Fruit fly (Drosophila melanogaster) whole organism, embryonic: ENCODE data around the gene scyl.

ENCODE experiments used
- BEAF-32 ChIP-seq: fragments of 200-800 bp; sonication (Bioruptor generic); optimal IDR thresholded peaks from 3 replicates; lab custom pipeline; 2017; ENCODE audit warnings: missing biosample characterization, missing genetic modification characterization, mild to moderate bottlenecking, moderate library complexity, missing genetic modification reagents
- CG11085 ChIP-seq: fragments of 200-800 bp; sonication (Bioruptor generic); IDR thresholded peaks from 2 replicates; pipeline ENCODE4 v1.3.6; 2022; ENCODE audit warnings: missing biosample characterization, missing genetic modification characterization
- CG11247 ChIP-seq: fragments of 200-800 bp; sonication (Bioruptor generic); IDR thresholded peaks from 2 replicates; pipeline ENCODE4 v1.3.6; 2022; ENCODE audit warnings: missing biosample characterization, missing genetic modification characterization
- CG12155 ChIP-seq: fragments of 200-800 bp; sonication (Bioruptor generic); optimal IDR thresholded peaks from 3 replicates; lab custom pipeline; 2016; ENCODE audit warnings: missing biosample characterization, missing genetic modification characterization
- CG13287 ChIP-seq: fragments of 200-800 bp; sonication (Bioruptor generic); IDR thresholded peaks from 2 replicates; pipeline ENCODE4 v1.3.6; 2022; ENCODE audit warnings: missing biosample characterization, missing genetic modification characterization; ENCODE audit not compliant: partially characterized antibody
- CG13624 ChIP-seq: fragments of 200-800 bp; sonication (Bioruptor generic); optimal IDR thresholded peaks from 2 replicates; lab custom pipeline; 2016; ENCODE audit warnings: missing biosample characterization, missing genetic modification characterization
- CG13894 ChIP-seq: fragments of 200-800 bp; sonication (Bioruptor generic); optimal IDR thresholded peaks from 3 replicates; lab custom pipeline; 2018; ENCODE audit warnings: missing biosample characterization, mild to moderate bottlenecking, missing genetic modification characterization, moderate library complexity
- CG14441 ChIP-seq: fragments of 200-800 bp; sonication (Bioruptor generic); IDR thresholded peaks from 2 replicates; pipeline ENCODE4 v1.3.6; 2022; ENCODE audit warnings: missing biosample characterization, missing genetic modification characterization
- CG15479 ChIP-seq: fragments of 200-800 bp; sonication (Bioruptor generic); optimal IDR thresholded peaks from 3 replicates; lab custom pipeline; 2019; ENCODE audit warnings: missing biosample characterization, mild to moderate bottlenecking, missing genetic modification characterization, moderate library complexity
- CG1602 ChIP-seq: fragments of 200-800 bp; sonication (Bioruptor generic); optimal IDR thresholded peaks from 3 replicates; lab custom pipeline; 2016; ENCODE audit warnings: missing biosample characterization, missing genetic modification characterization
- CG16863 ChIP-seq: fragments of 200-800 bp; sonication (Bioruptor generic); optimal IDR thresholded peaks from 3 replicates; lab custom pipeline; 2016; ENCODE audit warnings: missing biosample characterization, missing genetic modification characterization
- CG17328 ChIP-seq: fragments of 200-800 bp; sonication (Bioruptor generic); IDR thresholded peaks from 2 replicates; pipeline ENCODE4 v1.3.6; 2022; ENCODE audit warnings: missing biosample characterization, missing genetic modification characterization
- CG2120 ChIP-seq: fragments of 200-800 bp; sonication (Bioruptor generic); optimal IDR thresholded peaks from 3 replicates; lab custom pipeline; 2016; ENCODE audit warnings: missing biosample characterization, missing genetic modification characterization
- CG2678 ChIP-seq: fragments of 200-800 bp; sonication (Bioruptor generic); optimal IDR thresholded peaks from 3 replicates; lab custom pipeline; 2019; ENCODE audit warnings: missing biosample characterization, mild to moderate bottlenecking, missing genetic modification characterization, moderate library complexity
- CG2889 ChIP-seq: fragments of 200-800 bp; sonication (Bioruptor generic); IDR thresholded peaks from 3 replicates; pipeline ENCODE4 v1.3.6; 2022; ENCODE audit warnings: missing biosample characterization, missing genetic modification characterization
- CG3065 ChIP-seq: fragments of 200-800 bp; sonication (Bioruptor generic); optimal IDR thresholded peaks from 2 replicates; lab custom pipeline; 2016; ENCODE audit warnings: missing biosample characterization, missing genetic modification characterization
- CG32767 ChIP-seq: fragments of 200-800 bp; sonication (Bioruptor generic); IDR thresholded peaks from 2 replicates; pipeline ENCODE4 v1.3.6; 2022; ENCODE audit warnings: missing biosample characterization, missing genetic modification characterization
- CG6765 ChIP-seq: fragments of 200-800 bp; sonication (Bioruptor generic); optimal IDR thresholded peaks from 3 replicates; lab custom pipeline; 2017; ENCODE audit warnings: missing biosample characterization, mild to moderate bottlenecking, missing genetic modification characterization
- CG7556 ChIP-seq: fragments of 200-800 bp; sonication (Bioruptor generic); optimal IDR thresholded peaks from 2 replicates; lab custom pipeline; 2017; ENCODE audit warnings: missing biosample characterization, mild to moderate bottlenecking, missing genetic modification characterization
- CG7987 ChIP-seq: fragments of 200-800 bp; sonication (Bioruptor generic); optimal IDR thresholded peaks from 2 replicates; lab custom pipeline; 2018; ENCODE audit warnings: missing biosample characterization, mild to moderate bottlenecking, missing genetic modification characterization, moderate library complexity
- CG8089 ChIP-seq: fragments of 200-800 bp; sonication (Bioruptor generic); optimal IDR thresholded peaks from 3 replicates; lab custom pipeline; 2016; ENCODE audit warnings: missing biosample characterization, missing genetic modification characterization
- CG9437 ChIP-seq: fragments of 200-800 bp; sonication (Bioruptor generic); optimal IDR thresholded peaks from 2 replicates; lab custom pipeline; 2018; ENCODE audit warnings: missing biosample characterization, mild to moderate bottlenecking, missing genetic modification characterization
- CG9932 ChIP-seq: fragments of 200-800 bp; sonication (Bioruptor generic); IDR thresholded peaks from 2 replicates; pipeline ENCODE4 v1.3.6; 2022; ENCODE audit warnings: missing biosample characterization, missing genetic modification characterization
- Dip3 ChIP-seq: fragments of 200-800 bp; sonication (Bioruptor generic); optimal IDR thresholded peaks from 3 replicates; lab custom pipeline; 2016; ENCODE audit warnings: missing biosample characterization, missing genetic modification characterization
- H15 ChIP-seq: fragments of 200-800 bp; sonication (Bioruptor generic); IDR thresholded peaks from 3 replicates; pipeline ENCODE4 v1.3.6; 2022; ENCODE audit warnings: missing biosample characterization, missing genetic modification characterization
- HHEX ChIP-seq: fragments of 200-800 bp; sonication (Bioruptor generic); optimal IDR thresholded peaks from 3 replicates; lab custom pipeline; 2017; ENCODE audit warnings: missing biosample characterization, mild to moderate bottlenecking, missing genetic modification characterization, missing genetic modification reagents
- Hmx ChIP-seq: fragments of 200-800 bp; sonication (Bioruptor generic); optimal IDR thresholded peaks from 2 replicates; lab custom pipeline; 2016; ENCODE audit warnings: missing biosample characterization, missing genetic modification characterization
- Hr51 ChIP-seq, 2 experiments: fragments of 200-800 bp; sonication (Bioruptor generic); optimal IDR thresholded peaks; 2 replicates in 1 of 2; 3 replicates in 1 of 2; lab custom pipeline; 2016 to 2018; ENCODE audit warnings: missing biosample characterization in 2 of 2, missing genetic modification characterization in 2 of 2, mild to moderate bottlenecking in 1 of 2, moderate library complexity in 1 of 2
- Hsf ChIP-seq: fragments of 200-800 bp; sonication (Bioruptor generic); optimal IDR thresholded peaks from 3 replicates; lab custom pipeline; 2016; ENCODE audit warnings: missing biosample characterization, missing genetic modification characterization
- NC2α ChIP-seq: fragments of 200-800 bp; sonication (Bioruptor generic); optimal IDR thresholded peaks from 2 replicates; lab custom pipeline; 2016; ENCODE audit warnings: missing biosample characterization, missing genetic modification characterization
- Optix ChIP-seq: fragments of 200-800 bp; sonication (Bioruptor generic); IDR thresholded peaks from 3 replicates; pipeline ENCODE4 v1.3.6; 2022; ENCODE audit warnings: missing biosample characterization, missing genetic modification characterization
- Ptx1 ChIP-seq: fragments of 200-800 bp; sonication (Bioruptor generic); IDR thresholded peaks from 2 replicates; pipeline ENCODE4 v1.3.6; 2022; ENCODE audit warnings: missing biosample characterization, missing genetic modification characterization
- Sin3A ChIP-seq: fragments of >200 bp; optimal IDR thresholded peaks from 2 replicates; lab custom pipeline; 2018
- Sox102F ChIP-seq: fragments of 200-800 bp; sonication (Bioruptor generic); optimal IDR thresholded peaks from 2 replicates; lab custom pipeline; 2018; ENCODE audit warnings: missing biosample characterization, mild to moderate bottlenecking, missing genetic modification characterization, moderate library complexity
- az2 ChIP-seq: fragments of 200-800 bp; sonication (Bioruptor generic); optimal IDR thresholded peaks from 3 replicates; lab custom pipeline; 2016; ENCODE audit warnings: missing biosample characterization, missing genetic modification characterization
- br ChIP-seq: fragments of >200 bp; optimal IDR thresholded peaks from 2 replicates; lab custom pipeline; 2017
- caup ChIP-seq: fragments of 200-800 bp; sonication (Bioruptor generic); optimal IDR thresholded peaks from 3 replicates; lab custom pipeline; 2017; ENCODE audit warnings: missing biosample characterization, mild to moderate bottlenecking, missing genetic modification characterization, moderate library complexity; ENCODE audit not compliant: severe bottlenecking
- dimm ChIP-seq: fragments of 200-800 bp; sonication (Bioruptor generic); IDR thresholded peaks from 2 replicates; pipeline ENCODE4 v1.3.6; 2022; ENCODE audit warnings: missing biosample characterization, missing genetic modification characterization
- ftz-f1 ChIP-seq: fragments of 200-800 bp; sonication (Bioruptor generic); optimal IDR thresholded peaks from 2 replicates; lab custom pipeline; 2016; ENCODE audit warnings: missing biosample characterization, missing genetic modification characterization
- gcm ChIP-seq: fragments of 200-800 bp; sonication (Bioruptor generic); optimal IDR thresholded peaks from 2 replicates; lab custom pipeline; 2019; ENCODE audit warnings: missing biosample characterization, mild to moderate bottlenecking, missing genetic modification characterization, moderate library complexity
- lab ChIP-seq: fragments of 200-800 bp; sonication (Bioruptor generic); optimal IDR thresholded peaks from 3 replicates; lab custom pipeline; 2017; ENCODE audit warnings: missing biosample characterization, missing genetic modification characterization, mild to moderate bottlenecking, moderate library complexity, missing genetic modification reagents
- oc ChIP-seq: fragments of 200-800 bp; sonication (Bioruptor generic); optimal IDR thresholded peaks from 2 replicates; lab custom pipeline; 2018; ENCODE audit warnings: missing biosample characterization, mild to moderate bottlenecking, missing genetic modification characterization, moderate library complexity
- p53 ChIP-seq: fragments of 200-800 bp; sonication (Bioruptor generic); optimal IDR thresholded peaks from 2 replicates; lab custom pipeline; 2016; ENCODE audit warnings: missing biosample characterization, missing genetic modification characterization
- sc ChIP-seq, 3 experiments: fragments of >200 bp in 2 of 3; fragments of 200-800 bp in 1 of 3; sonication (Bioruptor generic) in 1 of 3; optimal IDR thresholded peaks; 2 replicates in 2 of 3; 3 replicates in 1 of 3; lab custom pipeline; 2017; ENCODE audit warnings: mild to moderate bottlenecking in 1 of 3, missing biosample characterization in 1 of 3, missing genetic modification characterization in 1 of 3, missing genetic modification reagents in 1 of 3
- sim ChIP-seq: fragments of 200-800 bp; sonication (Bioruptor generic); IDR thresholded peaks from 2 replicates; pipeline ENCODE4 v1.3.6; 2022; ENCODE audit warnings: missing biosample characterization, missing genetic modification characterization
- sisA ChIP-seq: fragments of 200-800 bp; sonication (Bioruptor generic); IDR thresholded peaks from 2 replicates; pipeline ENCODE4 v1.3.6; 2022; ENCODE audit warnings: missing biosample characterization, missing genetic modification characterization
- sob ChIP-seq: fragments of 200-800 bp; sonication (Bioruptor generic); IDR thresholded peaks from 2 replicates; pipeline ENCODE4 v1.3.6; 2022; ENCODE audit warnings: missing biosample characterization, missing genetic modification characterization
- tin ChIP-seq: fragments of 200-800 bp; sonication (Bioruptor generic); optimal IDR thresholded peaks from 3 replicates; lab custom pipeline; 2016; ENCODE audit warnings: missing biosample characterization, missing genetic modification characterization
- tna ChIP-seq: fragments of 200-800 bp; sonication (Bioruptor generic); IDR thresholded peaks from 2 replicates; pipeline ENCODE4 v1.3.6; 2022; ENCODE audit warnings: missing biosample characterization, missing genetic modification characterization; ENCODE audit not compliant: partially characterized antibody
- trh ChIP-seq: fragments of 200-800 bp; sonication (Bioruptor generic); optimal IDR thresholded peaks from 2 replicates; lab custom pipeline; 2016; ENCODE audit warnings: missing biosample characterization, missing genetic modification characterization

Gene scyl

DNA sequence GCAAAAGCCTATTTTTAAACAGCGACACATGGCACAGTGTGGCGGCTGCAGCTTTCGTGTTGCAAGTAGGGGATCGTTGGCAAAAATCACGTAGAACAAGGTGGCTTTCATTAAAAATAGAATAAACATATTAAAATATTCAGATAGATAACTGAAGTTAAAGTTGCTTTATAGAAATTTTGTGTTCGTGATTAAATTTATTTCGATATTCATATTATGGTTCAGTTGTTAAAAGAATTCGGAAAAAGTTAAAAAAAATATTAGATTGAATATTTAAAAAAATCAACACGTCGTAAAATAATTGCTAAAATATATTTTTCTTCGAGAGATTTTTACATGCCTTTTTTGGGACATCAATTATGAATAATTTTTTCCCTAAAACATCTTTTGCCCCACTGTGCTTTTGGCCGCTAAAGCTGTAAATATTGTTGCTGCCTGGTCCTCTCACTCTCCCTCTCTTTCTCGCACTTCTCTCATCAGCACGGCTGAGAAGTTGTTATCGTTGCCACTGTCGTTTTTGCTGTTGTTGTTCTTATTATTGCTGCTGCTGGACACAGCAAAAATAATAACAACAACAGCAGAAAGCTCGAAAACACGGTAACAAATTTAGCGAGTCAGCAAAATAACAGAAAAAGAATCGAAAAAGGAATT lies 44.2 kb downstream of the scyl start (continued):
- TF ChIP-seq CG14441 (GFP tag; lab: Robert Waterston, UW) (peak; percentile 59), CG9932 (GFP tag; lab: Robert Waterston, UW) (peak; percentile 71), HHEX (GFP tag; lab: Kevin White, UChicago) (peak; percentile 82), CG11247 (peak; percentile 75), p53 (no peak), CG8089 (GFP tag; lab: Kevin White, UChicago) (peak; percentile 64), sisA (GFP tag; lab: Robert Waterston, UW) (peak; percentile 65), CG9437 (GFP tag; lab: Kevin White, UChicago) (peak; percentile 95), Sox102F (peak; percentile 93), Hr51 (GFP tag; optimal IDR thresholded peaks at IDR 0.05; lab: Kevin White, UChicago) (peak; percentile 65 to 96), tna (no peak), CG16863 (GFP tag; lab: Kevin White, UChicago) (peak; percentile 83), Sin3A (no peak), caup (peak; percentile 78), gcm (GFP tag; lab: Kevin White, UChicago) (peak; percentile 88), CG13624 (GFP tag; lab: Kevin White, UChicago) (peak; percentile 42), CG17328 (GFP tag; lab: Robert Waterston, UW) (peak; percentile 84), ftz-f1 (GFP tag; lab: Kevin White, UChicago) (no peak), CG13894 (no peak), sc (optimal IDR thresholded peaks at IDR 0.05; lab: Kevin White, UChicago) (no peak), sc (GFP tag; optimal IDR thresholded peaks at IDR 0.05; lab: Kevin White, UChicago) (peak; percentile 91), CG12155 (GFP tag; lab: Kevin White, UChicago) (peak; percentile 77), Ptx1 (GFP tag; lab: Robert Waterston, UW) (peak; percentile 77), lab (GFP tag; lab: Kevin White, UChicago) (peak; percentile 82), CG2678 (peak; percentile 96), CG3065 (GFP tag; lab: Kevin White, UChicago) (peak; percentile 39), CG2120 (GFP tag; lab: Kevin White, UChicago) (peak; percentile 89), CG7556 (peak; percentile 99), br (lab: Kevin White, UChicago) (no peak), trh (GFP tag; lab: Kevin White, UChicago) (peak; percentile 57), CG6765 (peak; percentile 91), CG15479 (GFP tag; lab: Kevin White, UChicago) (no peak), CG1602 (peak; percentile 84), sim (GFP tag; lab: Robert Waterston, UW) (0 out of 2 replicates have a peak, but pooled peaks have one; percentile 26), BEAF-32 (no peak), CG11085 (peak; percentile 32; the same call in 1 of the 2 replicates), tin (GFP tag; lab: Kevin White, UChicago) (peak; percentile 85), Hmx (peak; percentile 56), oc (tag; lab: Kevin White, UChicago) (peak; percentile 55), CG13287 (GFP tag; lab: Robert Waterston, UW) (no peak; the same call in 1 of the 2 replicates), Optix (no peak; the same call in 2 of the 3 replicates), az2 (GFP tag; lab: Kevin White, UChicago) (peak; percentile 91), CG2889 (peak; percentile 21; the same call in 1 of the 3 replicates), CG7987 (no peak), H15 (GFP tag; lab: Robert Waterston, UW) (peak; percentile 74), NC2α (peak; percentile 79), Dip3 (GFP tag; lab: Kevin White, UChicago) (peak; percentile 77), dimm (GFP tag; lab: Robert Waterston, UW) (no peak), Hsf (GFP tag; lab: Kevin White, UChicago) (peak; percentile 85), CG32767 (GFP tag; lab: Robert Waterston, UW) (peak; percentile 68), sob (GFP tag; lab: Robert Waterston, UW) (peak; percentile 44; the same call in 1 of the 2 replicates)
